Worm (Caenorhabditis elegans) whole organism, late embryonic: ENCODE measurements around the gene prx-10.

Experiments used
- C08G9.2 ChIP-seq: sonication (generic microtip); optimal IDR thresholded peaks from 2 replicates; lab custom pipeline; 2016; ENCODE audit warnings: mild to moderate bottlenecking, missing genetic modification characterization, moderate library complexity, missing compliant biosample characterization
- F13H6.1 ChIP-seq: sonication (generic microtip); optimal IDR thresholded peaks from 2 replicates; lab custom pipeline; 2016; ENCODE audit warnings: missing genetic modification characterization, missing compliant biosample characterization
- K02D7.2 ChIP-seq: sonication (generic microtip); optimal IDR thresholded peaks from 2 replicates; lab custom pipeline; 2017; ENCODE audit warnings: mild to moderate bottlenecking, missing genetic modification characterization, missing compliant biosample characterization
- K09A11.1 ChIP-seq: sonication (generic microtip); optimal IDR thresholded peaks from 2 replicates; lab custom pipeline; 2017; ENCODE audit warnings: antibody characterized with exemption, mild to moderate bottlenecking, missing genetic modification characterization, missing compliant biosample characterization; ENCODE audit not compliant: insufficient read depth
- ahr-1 ChIP-seq: sonication (generic microtip); optimal IDR thresholded peaks from 2 replicates; lab custom pipeline; 2016; ENCODE audit warnings: missing genetic modification characterization, missing compliant biosample characterization
- ceh-14 ChIP-seq: sonication (generic microtip); optimal IDR thresholded peaks from 2 replicates; lab custom pipeline; 2016; ENCODE audit warnings: missing genotype, missing genetic modification characterization, missing compliant biosample characterization
- ceh-18 ChIP-seq: sonication (generic microtip); optimal IDR thresholded peaks from 2 replicates; lab custom pipeline; 2016; ENCODE audit warnings: missing genetic modification characterization, missing compliant biosample characterization
- ceh-2 ChIP-seq: sonication (generic microtip); optimal IDR thresholded peaks from 2 replicates; lab custom pipeline; 2016; ENCODE audit warnings: missing genotype, missing genetic modification characterization, missing compliant biosample characterization
- ceh-31 ChIP-seq: sonication (generic microtip); optimal IDR thresholded peaks from 2 replicates; lab custom pipeline; 2016; ENCODE audit warnings: missing genetic modification characterization, missing compliant biosample characterization
- ceh-34 ChIP-seq: sonication (generic microtip); optimal IDR thresholded peaks from 2 replicates; lab custom pipeline; 2016; ENCODE audit warnings: mild to moderate bottlenecking, missing genetic modification characterization, missing compliant biosample characterization
- ceh-45 ChIP-seq: fragments of 200-800 bp; sonication (Bioruptor generic); IDR thresholded peaks from 2 replicates; pipeline ENCODE4 v1.3.6; 2022; ENCODE audit warnings: missing genetic modification reagents, missing genetic modification characterization, missing compliant biosample characterization
- ceh-48 ChIP-seq: sonication (generic microtip); optimal IDR thresholded peaks from 2 replicates; lab custom pipeline; 2016; ENCODE audit warnings: missing genetic modification characterization, inconsistent platforms, missing compliant biosample characterization
- ceh-9 ChIP-seq: sonication (generic microtip); optimal IDR thresholded peaks from 2 replicates; lab custom pipeline; 2016; ENCODE audit warnings: mild to moderate bottlenecking, missing genetic modification characterization, inconsistent platforms, missing compliant biosample characterization
- che-1 ChIP-seq: sonication (generic microtip); optimal IDR thresholded peaks from 2 replicates; lab custom pipeline; 2016; ENCODE audit warnings: mild to moderate bottlenecking, missing genetic modification characterization, missing compliant biosample characterization
- dmd-4 ChIP-seq: sonication (generic microtip); optimal IDR thresholded peaks from 2 replicates; lab custom pipeline; 2016; ENCODE audit warnings: borderline replicate concordance, missing genetic modification characterization, missing compliant biosample characterization
- dve-1 ChIP-seq: sonication (generic microtip); optimal IDR thresholded peaks from 2 replicates; lab custom pipeline; 2017; ENCODE audit warnings: antibody characterized with exemption, mild to moderate bottlenecking, missing genetic modification characterization, missing compliant biosample characterization
- elt-2 ChIP-seq: sonication (generic microtip); optimal IDR thresholded peaks from 2 replicates; lab custom pipeline; 2016; ENCODE audit warnings: missing genetic modification reagents, missing genetic modification characterization, missing compliant biosample characterization
- ets-4 ChIP-seq: sonication (generic microtip); optimal IDR thresholded peaks from 2 replicates; lab custom pipeline; 2016; ENCODE audit warnings: missing genetic modification characterization, missing compliant biosample characterization
- eyg-1 ChIP-seq: sonication (generic microtip); optimal IDR thresholded peaks from 2 replicates; lab custom pipeline; 2016; ENCODE audit warnings: missing genotype, missing genetic modification characterization, missing compliant biosample characterization
- fkh-10 ChIP-seq: fragments of 150-350 bp; optimal IDR thresholded peaks from 2 replicates; lab custom pipeline; 2014; ENCODE audit warnings: missing biosample characterization, missing genetic modification reagents, missing genetic modification characterization
- fkh-6 ChIP-seq: sonication (generic microtip); optimal IDR thresholded peaks from 2 replicates; lab custom pipeline; 2016; ENCODE audit warnings: missing genetic modification characterization, missing compliant biosample characterization
- gmeb-2 ChIP-seq: sonication (generic microtip); optimal IDR thresholded peaks from 2 replicates; lab custom pipeline; 2016; ENCODE audit warnings: missing genetic modification characterization, inconsistent platforms, missing compliant biosample characterization
- hlh-13 ChIP-seq: fragments of 200-800 bp; sonication (Bioruptor generic); optimal IDR thresholded peaks from 2 replicates; lab custom pipeline; 2018; ENCODE audit warnings: mild to moderate bottlenecking, missing genetic modification characterization, missing compliant biosample characterization
- hlh-15 ChIP-seq: sonication (generic microtip); optimal IDR thresholded peaks from 2 replicates; lab custom pipeline; 2016; ENCODE audit warnings: missing genetic modification characterization, missing compliant biosample characterization
- hlh-8 ChIP-seq: sonication (generic microtip); optimal IDR thresholded peaks from 2 replicates; lab custom pipeline; 2016; ENCODE audit warnings: missing genotype, missing genetic modification characterization, missing compliant biosample characterization
- mec-3 ChIP-seq: sonication (generic microtip); optimal IDR thresholded peaks from 2 replicates; lab custom pipeline; 2016; ENCODE audit warnings: borderline replicate concordance, missing genetic modification characterization, missing compliant biosample characterization
- nfya-1 ChIP-seq: sonication (generic microtip); optimal IDR thresholded peaks from 2 replicates; lab custom pipeline; 2017; ENCODE audit warnings: missing genetic modification characterization, mild to moderate bottlenecking, missing compliant biosample characterization, antibody characterized with exemption, moderate library complexity
- npax-4 ChIP-seq: sonication (generic microtip); optimal IDR thresholded peaks from 2 replicates; lab custom pipeline; 2016; ENCODE audit warnings: missing genetic modification characterization, missing compliant biosample characterization
- pag-3 ChIP-seq: sonication (generic microtip); optimal IDR thresholded peaks from 2 replicates; lab custom pipeline; 2016; ENCODE audit warnings: missing compliant biosample characterization, missing genetic modification characterization, borderline replicate concordance
- pax-1 ChIP-seq: fragments of 150-350 bp; optimal IDR thresholded peaks from 2 replicates; lab custom pipeline; 2014; ENCODE audit warnings: missing biosample characterization, missing genetic modification characterization
- rnt-1 ChIP-seq: sonication (generic microtip); optimal IDR thresholded peaks from 2 replicates; lab custom pipeline; 2016; ENCODE audit warnings: missing genetic modification characterization, missing compliant biosample characterization
- sox-2 ChIP-seq: fragments of 200-800 bp; sonication (Bioruptor generic); IDR thresholded peaks from 2 replicates; pipeline ENCODE4 v1.3.6; 2022; ENCODE audit warnings: missing genetic modification reagents, missing genetic modification characterization, missing compliant biosample characterization
- syd-9 ChIP-seq: sonication (generic microtip); optimal IDR thresholded peaks from 2 replicates; lab custom pipeline; 2016; ENCODE audit warnings: mild to moderate bottlenecking, missing genetic modification characterization, moderate library complexity, missing compliant biosample characterization
- tbx-2 ChIP-seq: sonication (generic microtip); optimal IDR thresholded peaks from 2 replicates; lab custom pipeline; 2016; ENCODE audit warnings: missing genetic modification characterization, missing compliant biosample characterization
- tbx-7 ChIP-seq: sonication (generic microtip); optimal IDR thresholded peaks from 2 replicates; lab custom pipeline; 2016; ENCODE audit warnings: missing genotype, missing genetic modification characterization, missing compliant biosample characterization
- ttx-3 ChIP-seq: sonication (generic microtip); optimal IDR thresholded peaks from 2 replicates; lab custom pipeline; 2016; ENCODE audit warnings: missing genetic modification reagents, missing genetic modification characterization, missing compliant biosample characterization
- unc-42 ChIP-seq: sonication (generic microtip); optimal IDR thresholded peaks from 2 replicates; lab custom pipeline; 2016; ENCODE audit warnings: missing genotype, missing genetic modification characterization, missing compliant biosample characterization
- unc-86 ChIP-seq: sonication (generic microtip); optimal IDR thresholded peaks from 2 replicates; lab custom pipeline; 2016; ENCODE audit warnings: missing genetic modification characterization, missing compliant biosample characterization
- zip-5 ChIP-seq: sonication (generic microtip); optimal IDR thresholded peaks from 2 replicates; lab custom pipeline; 2016; ENCODE audit warnings: missing genetic modification characterization, missing compliant biosample characterization
- ztf-16 ChIP-seq: sonication (generic microtip); optimal IDR thresholded peaks from 2 replicates; lab custom pipeline; 2017; ENCODE audit warnings: missing genetic modification characterization, missing compliant biosample characterization

Gene prx-10

ce11 chrIII:5225321-5225720, 10.9 kb upstream of the prx-10 start, which contains the start of gene nex-1:
TSS of gene nex-1 (plus strand) at chrIII:5225621.
- TF ChIP-seq mec-3 = no peak
- no peak for TF ChIP-seq zip-5 (tag; lab: Kevin White, UChicago)
- TF ChIP-seq pax-1 (tag; lab: Kevin White, UChicago) = no peak
- no peak for TF ChIP-seq eyg-1 (tag; lab: Kevin White, UChicago)
- TF ChIP-seq ceh-45 (GFP tag; lab: Robert Waterston, UW) = no peak
- TF ChIP-seq elt-2 = no peak
- no peak for TF ChIP-seq ceh-2 (tag; lab: Kevin White, UChicago)

- peak; percentile 18 for TF ChIP-seq ztf-16 (tag; lab: Kevin White, UChicago)
- peak; percentile 31 for TF ChIP-seq ceh-2 (tag; lab: Kevin White, UChicago)
- TF ChIP-seq ceh-18 = peak; percentile 48
- no peak for TF ChIP-seq C08G9.2 (tag; lab: Kevin White, UChicago)
- peak; percentile 62 for TF ChIP-seq tbx-2 (tag; lab: Kevin White, UChicago)
- TF ChIP-seq hlh-13 (GFP tag; lab: Kevin White, UChicago) = no peak
- peak; percentile 51 for TF ChIP-seq elt-2
- TF ChIP-seq sox-2 = no peak
- no peak for TF ChIP-seq pag-3
- peak; percentile 33 for TF ChIP-seq ttx-3 (tag; lab: Kevin White, UChicago)
- TF ChIP-seq rnt-1 (tag; lab: Kevin White, UChicago) = peak; percentile 43
- TF ChIP-seq ceh-34 (tag; lab: Kevin White, UChicago) = peak; percentile 56
- TF ChIP-seq unc-86 (tag; lab: Kevin White, UChicago) = peak; percentile 7
- peak; percentile 10 for TF ChIP-seq K09A11.1 (tag; lab: Kevin White, UChicago)
- no peak for TF ChIP-seq ceh-9
- TF ChIP-seq nfya-1 = peak; percentile 70
- TF ChIP-seq fkh-10 = no peak
- TF ChIP-seq ceh-48 (tag; lab: Kevin White, UChicago) = no peak
- TF ChIP-seq ceh-31 (tag; lab: Kevin White, UChicago) = peak; percentile 78
- peak; percentile 74 for TF ChIP-seq dve-1
- TF ChIP-seq F13H6.1 (tag; lab: Kevin White, UChicago) = peak; percentile 13
- peak; percentile 22 for TF ChIP-seq pax-1 (tag; lab: Kevin White, UChicago)
- TF ChIP-seq ceh-14 (tag; lab: Kevin White, UChicago) = peak; percentile 37
- TF ChIP-seq hlh-15 (tag; lab: Kevin White, UChicago) = no peak
- no peak for TF ChIP-seq dmd-4 (tag; lab: Kevin White, UChicago)
- peak; percentile 68 for TF ChIP-seq ets-4
- TF ChIP-seq hlh-8 = no peak
- TF ChIP-seq unc-42 = peak; percentile 49
Observed at ce11 chrIII:5227831-5228467, 8.3 kb upstream of the prx-10 start, which contains the start of the genes C34E10.12, C34E10.10 and atp-2. TSS of gene C34E10.12 (minus strand) at chrIII:5227881. TSS of gene C34E10.10 (minus strand) at chrIII:5227884. TSS of gene atp-2 (plus strand) at chrIII:5228417.

- TF ChIP-seq hlh-15 (tag; lab: Kevin White, UChicago) (no peak), che-1 (tag; lab: Kevin White, UChicago) (no peak), eyg-1 (tag; lab: Kevin White, UChicago) (no peak), fkh-10 (no peak), unc-86 (tag; lab: Kevin White, UChicago) (no peak), ets-4 (no peak), hlh-8 (no peak), gmeb-2 (tag; lab: Kevin White, UChicago) (no peak), ahr-1 (tag; lab: Kevin White, UChicago) (no peak), K02D7.2 (tag; lab: Kevin White, UChicago) (no peak), tbx-7 (tag; lab: Kevin White, UChicago) (no peak), fkh-6 (no peak), F13H6.1 (tag; lab: Kevin White, UChicago) (no peak), npax-4 (tag; lab: Kevin White, UChicago) (no peak), tbx-2 (tag; lab: Kevin White, UChicago) (no peak), syd-9 (tag; lab: Kevin White, UChicago) (no peak), zip-5 (tag; lab: Kevin White, UChicago) (no peak), mec-3 (no peak)
Observed at ce11 chrIII:5228839-5229238, 7.4 kb upstream of the prx-10 start.
